Worm (Caenorhabditis elegans) whole organism, L3 larva: ENCODE data around the gene C06E1.1.

ENCODE experiments used
- R02D3.7 ChIP-seq: fragments of 150-350 bp; optimal IDR thresholded peaks from 2 replicates; lab custom pipeline; 2014; ENCODE audit warnings: missing biosample characterization, missing genetic modification characterization
- ZK546.5 ChIP-seq: sonication (generic microtip); optimal IDR thresholded peaks from 2 replicates; lab custom pipeline; 2017; ENCODE audit warnings: missing biosample characterization, missing genetic modification characterization
- ama-1 ChIP-seq: fragments of 150-350 bp; optimal IDR thresholded peaks from 2 replicates; lab custom pipeline; 2018
- lin-39 ChIP-seq: fragments of 150-350 bp; optimal IDR thresholded peaks from 2 replicates; lab custom pipeline; 2018; ENCODE audit warnings: missing biosample characterization, missing genetic modification reagents, missing genetic modification characterization
- nhr-25 ChIP-seq: sonication (generic microtip); optimal IDR thresholded peaks from 2 replicates; lab custom pipeline; 2017; ENCODE audit warnings: missing biosample characterization, missing genetic modification characterization
- pqm-1 ChIP-seq: fragments of 150-350 bp; optimal IDR thresholded peaks from 2 replicates; lab custom pipeline; 2017; ENCODE audit warnings: missing biosample characterization, missing genetic modification characterization, inconsistent platforms
- snpc-4 ChIP-seq: fragments of 150-350 bp; optimal IDR thresholded peaks from 2 replicates; lab custom pipeline; 2014; ENCODE audit warnings: missing biosample characterization, missing genetic modification characterization
- zag-1 ChIP-seq: fragments of 150-350 bp; optimal IDR thresholded peaks from 2 replicates; lab custom pipeline; 2014; ENCODE audit warnings: missing biosample characterization, missing genetic modification characterization

- TF ChIP-seq ZK546.5 (tag; lab: Kevin White, UChicago) (no peak), zag-1 (no peak), nhr-25 (tag; lab: Kevin White, UChicago) (peak; percentile 42), snpc-4 (no peak), R02D3.7 (tag; lab: Kevin White, UChicago) (no peak), lin-39 (tag; lab: Kevin White, UChicago) (no peak), pqm-1 (no peak), ama-1 (no peak)
Measured at ce11 chrIII:8621002-8621401, 15.4 kb downstream of the C06E1.1 start.
